Worm (Caenorhabditis elegans): ENCODE data around the gene srh-239.
A peak's percentile ranks its signal among the peaks of the same experiment; 100 is the strongest.

Gene srh-239

DNA sequence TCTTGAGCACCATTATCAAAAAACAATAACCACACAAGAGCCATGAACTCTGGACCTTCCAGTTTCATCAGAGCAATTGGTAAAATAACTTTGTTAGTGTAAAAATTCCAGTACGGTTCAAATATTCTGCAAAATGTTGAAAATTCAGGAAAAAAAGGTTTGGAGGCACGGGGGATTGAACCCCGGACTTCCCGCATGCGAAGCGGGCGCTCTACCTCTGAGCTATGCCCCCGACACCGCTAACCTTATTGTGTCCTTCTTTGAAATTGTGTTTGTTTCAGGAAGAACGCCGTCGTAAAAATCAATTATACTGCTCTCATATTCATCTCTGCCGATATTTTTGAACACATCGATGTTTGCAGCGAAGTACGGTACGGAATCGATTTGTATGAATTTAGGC lies 34.3 kb downstream of the srh-239 start (continued):
- TF ChIP-seq egrh-3 (GFP tag; IDR thresholded peaks at IDR 0.05) (no peak), ets-4 (GFP tag; optimal IDR thresholded peaks at IDR 0.05) (no peak), F22D6.2 (tag; optimal IDR thresholded peaks at IDR 0.05) (no peak), F55B11.4 (tag; optimal IDR thresholded peaks at IDR 0.05; ENCODE audit: borderline replicate concordance, insufficient read depth) (no peak), ceh-91 (GFP tag; IDR thresholded peaks at IDR 0.05) (no peak), madf-10 (tag; optimal IDR thresholded peaks at IDR 0.05) (no peak), lir-1 (GFP tag; conservative IDR thresholded peaks at IDR 0.05) (no peak), unc-130 (GFP tag; optimal IDR thresholded peaks at IDR 0.05) (no peak), nhr-120 (GFP tag; IDR thresholded peaks at IDR 0.05) (no peak), dpff-1 (tag; optimal IDR thresholded peaks at IDR 0.05) (no peak), ztf-22 (GFP tag; optimal IDR thresholded peaks at IDR 0.05) (no peak), K11D2.4 (GFP tag; IDR thresholded peaks at IDR 0.05) (no peak), him-1 (tag; optimal IDR thresholded peaks at IDR 0.05) (peak; percentile 67), mcd-1 (GFP tag; IDR thresholded peaks at IDR 0.05) (no peak), lin-40 (tag; optimal IDR thresholded peaks at IDR 0.05) (no peak), unc-62 (GFP tag; optimal IDR thresholded peaks at IDR 0.05) (no peak), B0261.1 (tag; optimal IDR thresholded peaks at IDR 0.05) (peak; percentile 83), snpc-1.1 (tag; optimal IDR thresholded peaks at IDR 0.05; ENCODE audit: insufficient read depth) (peak; percentile 94), atf-7 (tag; optimal IDR thresholded peaks at IDR 0.05) (no peak), Y95B8A.8 (GFP tag; IDR thresholded peaks at IDR 0.05) (no peak), athp-1 (tag; optimal IDR thresholded peaks at IDR 0.05) (no peak), hlh-26 (GFP tag; conservative IDR thresholded peaks at IDR 0.05) (no peak), fkh-3 (tag; optimal IDR thresholded peaks at IDR 0.05) (peak; percentile 44), B0035.1 (tag; optimal IDR thresholded peaks at IDR 0.05) (no peak), die-1 (tag; optimal IDR thresholded peaks at IDR 0.05) (peak; percentile 55), dox-1 (GFP tag; IDR thresholded peaks at IDR 0.05) (peak; percentile 35; the same call in 1 of the 2 replicates), B0336.3 (GFP tag; IDR thresholded peaks at IDR 0.05) (no peak), mel-28 (tag; optimal IDR thresholded peaks at IDR 0.05; ENCODE audit: borderline replicate concordance) (no peak), bed-1 (GFP tag; IDR thresholded peaks at IDR 0.05) (no peak), Y53G8AR.9 (GFP tag; conservative IDR thresholded peaks at IDR 0.05) (no peak), rec-8 (tag; optimal IDR thresholded peaks at IDR 0.05) (peak in 1 of 2 experiments; percentile 53), zim-3 (tag; optimal IDR thresholded peaks at IDR 0.05) (no peak)

DNA sequence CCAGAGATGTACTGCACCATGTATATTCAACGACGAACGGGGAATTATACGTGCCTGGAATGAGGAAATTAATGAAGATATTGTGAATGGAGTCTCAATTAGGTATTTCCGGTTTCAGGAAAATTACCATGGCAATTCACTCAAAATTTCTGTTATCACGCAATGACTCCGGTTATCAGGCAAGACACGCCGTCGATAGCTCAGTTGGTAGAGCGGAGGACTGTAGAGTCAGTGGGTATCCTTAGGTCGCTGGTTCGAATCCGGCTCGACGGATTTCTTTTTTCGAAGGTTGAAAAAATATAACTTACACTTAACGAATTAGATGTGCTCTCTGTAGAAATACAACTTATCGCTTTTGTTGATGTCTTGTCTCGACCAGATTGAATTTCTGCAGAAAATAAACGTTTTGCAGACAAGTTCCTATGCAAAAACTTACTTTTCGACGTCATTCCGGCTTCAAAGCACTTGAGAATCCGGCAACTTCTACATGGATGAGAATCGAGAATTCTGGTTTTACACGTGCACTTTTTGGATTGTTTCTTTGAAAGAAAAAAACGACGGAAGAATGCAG lies 35.1 kb downstream of the srh-239 start:
- TF ChIP-seq D2030.7 (GFP tag; IDR thresholded peaks at IDR 0.05) (peak; percentile 40), rcor-1 (GFP tag; IDR thresholded peaks at IDR 0.05) (peak; percentile 26; the same call in 1 of the 2 replicates), hmg-1.2 (GFP tag; IDR thresholded peaks at IDR 0.05) (peak; percentile 28), nhr-90 (tag; optimal IDR thresholded peaks at IDR 0.05) (peak; percentile 52), ztf-18 (tag; optimal IDR thresholded peaks at IDR 0.05) (peak; percentile 29), tbp1 (GFP tag; optimal IDR thresholded peaks at IDR 0.05) (peak; percentile 86), him-1 (tag; optimal IDR thresholded peaks at IDR 0.05) (peak; percentile 57), snpc-4 (GFP tag; optimal IDR thresholded peaks at IDR 0.05) (peak; percentile 11), snpc-4 (tag; optimal IDR thresholded peaks at IDR 0.05) (no peak), madf-6 (GFP tag; IDR thresholded peaks at IDR 0.05) (peak; percentile 40; the same call in 1 of the 2 replicates), cebp-2 (GFP tag; IDR thresholded peaks at IDR 0.05) (no peak), lin-40 (tag; optimal IDR thresholded peaks at IDR 0.05) (no peak), die-1 (tag; optimal IDR thresholded peaks at IDR 0.05) (peak; percentile 59), nhr-27 (tag; optimal IDR thresholded peaks at IDR 0.05) (no peak), hsf-1 (GFP tag; IDR thresholded peaks at IDR 0.05) (0 out of 2 replicates have a peak, but pooled peaks have one; percentile 42), madf-8 (GFP tag; conservative IDR thresholded peaks at IDR 0.05) (no peak), lin-26 (GFP tag; IDR thresholded peaks at IDR 0.05) (peak; percentile 72), akir-1 (GFP tag; optimal IDR thresholded peaks at IDR 0.05) (no peak), B0261.1 (tag; optimal IDR thresholded peaks at IDR 0.05) (peak; percentile 53), ama-1 (optimal IDR thresholded peaks at IDR 0.05) (no peak), ama-1 (GFP tag; optimal IDR thresholded peaks at IDR 0.05) (peak in 1 of 2 experiments; percentile 47)

Data from whole organism, young adult.